Worm (Caenorhabditis elegans): ENCODE results near the gene clhm-1.

- TF ChIP-seq scrt-1 (GFP tag; IDR thresholded peaks at IDR 0.05) (no peak), tbx-37 (GFP tag; conservative IDR thresholded peaks at IDR 0.05) (no peak), ama-1 (optimal IDR thresholded peaks at IDR 0.05) (no peak), flt-1 (GFP tag; IDR thresholded peaks at IDR 0.05) (no peak), tra-4 (tag; optimal IDR thresholded peaks at IDR 0.05) (no peak), F13C5.2 (tag; optimal IDR thresholded peaks at IDR 0.05) (no peak), ets-7 (tag; optimal IDR thresholded peaks at IDR 0.05) (no peak), B0310.2 (tag; optimal IDR thresholded peaks at IDR 0.05) (no peak), hmbx-1 (tag; optimal IDR thresholded peaks at IDR 0.05) (no peak)
These were observed 37.9 kb upstream of the clhm-1 start for ce11 chrII:6908689-6909088.
